Comparison of ENCODE assay signal across 5 fruit fly cellular contexts in the genomic region with DNA sequence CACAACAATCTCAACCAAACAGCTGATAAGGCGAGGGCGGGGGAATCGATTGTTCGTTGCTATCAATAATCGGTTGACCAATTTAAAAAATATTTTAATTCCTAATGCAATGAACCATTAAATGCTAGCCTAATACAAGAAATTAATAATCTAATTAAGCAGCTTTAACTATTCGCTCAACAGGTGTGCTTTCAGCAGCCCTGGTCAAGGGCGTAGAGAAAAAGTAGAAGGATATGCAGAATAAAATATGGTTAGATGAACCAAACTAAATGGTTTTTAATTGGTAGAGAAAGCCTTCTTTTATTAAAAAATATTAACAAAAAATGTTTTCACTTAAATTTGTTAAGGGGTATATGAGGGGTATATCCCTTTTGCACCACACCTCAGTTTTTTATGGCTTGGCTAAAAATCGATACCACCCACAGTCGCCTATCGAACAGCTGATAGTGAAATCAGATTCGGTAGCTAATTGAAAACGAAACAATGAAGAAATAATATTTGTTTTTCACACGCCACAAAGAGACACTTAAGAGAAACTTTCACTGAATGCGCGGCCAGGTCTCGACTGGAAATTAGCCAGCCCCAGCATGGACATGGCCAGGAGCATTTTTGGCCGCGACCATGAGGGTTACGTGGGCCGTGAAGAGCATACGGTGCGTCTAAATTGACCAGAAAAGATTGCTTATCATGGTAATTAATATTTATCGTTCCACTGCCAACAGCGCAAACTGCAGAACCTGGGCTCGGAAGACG.
A peak's percentile ranks its signal among the peaks of the same experiment; 100 is the strongest.
TF ChIP-seq lines count a peak whose summit lies in the region.

Gene SIDL (minus strand): TSS at position 51 of the 753 bp plus-strand sequence.
Gene CG12241 (plus strand): TSS at position 433 of the 753 bp plus-strand sequence.

TF ChIP-seq in whole organism, adult, 20 proteins besides CTCF, POLR2A, EP300 and RAD21 (continued from another document):
- TF ChIP-seq ovo (GFP tag; optimal IDR thresholded peaks at IDR 0.05; lab: Kevin White, UChicago) = no peak
- peak; percentile 54 for TF ChIP-seq tj (GFP tag; optimal IDR thresholded peaks at IDR 0.05; lab: Kevin White, UChicago)
- TF ChIP-seq Crg-1 (GFP tag; optimal IDR thresholded peaks at IDR 0.05; lab: Kevin White, UChicago) = peak; percentile 53
- peak; percentile 83 for TF ChIP-seq CG1620 (GFP tag; optimal IDR thresholded peaks at IDR 0.05; lab: Kevin White, UChicago)

TF ChIP-seq in whole organism, embryonic, 481 proteins besides CTCF, POLR2A, EP300 and RAD21 (continued from another document and continues in another):
- TF ChIP-seq CG10366 (GFP tag; IDR thresholded peaks at IDR 0.05; lab: Robert Waterston, UW) (peak; percentile 24; the same call in 1 of the 2 replicates), Eip74EF (GFP tag; optimal IDR thresholded peaks at IDR 0.05; lab: Kevin White, UChicago) (no peak), CG10462 (GFP tag; optimal IDR thresholded peaks at IDR 0.05; lab: Kevin White, UChicago) (peak; percentile 17), Sox102F (GFP tag; optimal IDR thresholded peaks at IDR 0.05; lab: Kevin White, UChicago) (no peak), MESR4 (GFP tag; optimal IDR thresholded peaks at IDR 0.05; lab: Kevin White, UChicago) (peak; percentile 66), sim (GFP tag; IDR thresholded peaks at IDR 0.05; lab: Robert Waterston, UW) (peak; percentile 71), gce (GFP tag; IDR thresholded peaks at IDR 0.05; lab: Robert Waterston, UW) (peak; percentile 82), CG18619 (GFP tag; optimal IDR thresholded peaks at IDR 0.05; lab: Kevin White, UChicago) (peak; percentile 39), CG31388 (GFP tag; optimal IDR thresholded peaks at IDR 0.05; lab: Kevin White, UChicago) (peak; percentile 62), ranshi (GFP tag; IDR thresholded peaks at IDR 0.05; lab: Robert Waterston, UW) (peak; percentile 96), CG18011 (GFP tag; optimal IDR thresholded peaks at IDR 0.05; lab: Kevin White, UChicago) (peak; percentile 50), dpn (GFP tag; optimal IDR thresholded peaks at IDR 0.05; lab: Kevin White, UChicago) (peak; percentile 73 to 87), CG30431 (GFP tag; optimal IDR thresholded peaks at IDR 0.05; lab: Kevin White, UChicago) (no peak), trh (GFP tag; optimal IDR thresholded peaks at IDR 0.05; lab: Kevin White, UChicago) (peak; percentile 66), CG17361 (GFP tag; IDR thresholded peaks at IDR 0.05; lab: Robert Waterston, UW) (peak; percentile 93), CG14667 (GFP tag; IDR thresholded peaks at IDR 0.05; lab: Robert Waterston, UW) (peak; percentile 94), Dek (tag; optimal IDR thresholded peaks at IDR 0.05; lab: Kevin White, UChicago) (peak; percentile 79), crol (GFP tag; IDR thresholded peaks at IDR 0.05; lab: Robert Waterston, UW) (peak; percentile 31; the same call in 1 of the 2 replicates), jigr1 (GFP tag; IDR thresholded peaks at IDR 0.05; lab: Robert Waterston, UW) (peak; percentile 88), CG10267 (tag; optimal IDR thresholded peaks at IDR 0.05; lab: Kevin White, UChicago) (peak; percentile 80), CG5180 (GFP tag; optimal IDR thresholded peaks at IDR 0.05; lab: Kevin White, UChicago) (no peak), BtbVII (GFP tag; optimal IDR thresholded peaks at IDR 0.05; lab: Kevin White, UChicago) (peak; percentile 82), CG33557 (GFP tag; optimal IDR thresholded peaks at IDR 0.05; lab: Kevin White, UChicago) (peak; percentile 4), Dll (GFP tag; IDR thresholded peaks at IDR 0.05; lab: Robert Waterston, UW; ENCODE audit: partially characterized antibody) (0 out of 4 replicates have a peak, but pooled peaks have one; percentile 41), CG10321 (GFP tag; IDR thresholded peaks at IDR 0.05; lab: Robert Waterston, UW) (no peak), CG32772 (GFP tag; IDR thresholded peaks at IDR 0.05; lab: Robert Waterston, UW) (peak; percentile 92), amos (GFP tag; IDR thresholded peaks at IDR 0.05; lab: Robert Waterston, UW; ENCODE audit: partially characterized antibody) (no peak), da (GFP tag; optimal IDR thresholded peaks at IDR 0.05; lab: Kevin White, UChicago) (no peak)

TF ChIP-seq in whole organism, prepupa, 60 proteins besides CTCF, POLR2A, EP300 and RAD21 (continued from another document and continues in another):
- peak; percentile 97 for TF ChIP-seq Gug (GFP tag; IDR thresholded peaks at IDR 0.05; lab: Robert Waterston, UW)
- TF ChIP-seq CG3032 (tag; optimal IDR thresholded peaks at IDR 0.05; lab: Kevin White, UChicago) = peak; percentile 96
- no peak for TF ChIP-seq net (GFP tag; optimal IDR thresholded peaks at IDR 0.05; lab: Kevin White, UChicago)
- peak; percentile 88 for TF ChIP-seq dsx (GFP tag; optimal IDR thresholded peaks at IDR 0.05; lab: Kevin White, UChicago; ENCODE audit: poor library complexity, severe bottlenecking)
- no peak for TF ChIP-seq Hr38 (GFP tag; optimal IDR thresholded peaks at IDR 0.05; lab: Kevin White, UChicago)
- peak; percentile 75 for TF ChIP-seq dac (GFP tag; optimal IDR thresholded peaks at IDR 0.05; lab: Kevin White, UChicago)
- peak; percentile 96 for TF ChIP-seq topi (GFP tag; optimal IDR thresholded peaks at IDR 0.05; lab: Kevin White, UChicago)
- TF ChIP-seq Sox14 (GFP tag; optimal IDR thresholded peaks at IDR 0.05; lab: Kevin White, UChicago) = peak; percentile 78
- TF ChIP-seq svp (GFP tag; lab: Kevin White, UChicago) = no peak
- peak; percentile 86 for TF ChIP-seq CG7368 (GFP tag; optimal IDR thresholded peaks at IDR 0.05; lab: Kevin White, UChicago)
- peak; percentile 92 for TF ChIP-seq lz (GFP tag; optimal IDR thresholded peaks at IDR 0.05; lab: Kevin White, UChicago)
- no peak for TF ChIP-seq CG6276 (GFP tag; optimal IDR thresholded peaks at IDR 0.05; lab: Kevin White, UChicago)
- TF ChIP-seq Blimp-1 (GFP tag; optimal IDR thresholded peaks at IDR 0.05; lab: Kevin White, UChicago) = peak; percentile 85
- no peak for TF ChIP-seq pdm3 (GFP tag; optimal IDR thresholded peaks at IDR 0.05; lab: Kevin White, UChicago)
- no peak for TF ChIP-seq Smox (GFP tag; optimal IDR thresholded peaks at IDR 0.05; lab: Kevin White, UChicago)
- peak; percentile 87 for TF ChIP-seq Eip93F (GFP tag; optimal IDR thresholded peaks at IDR 0.05; lab: Kevin White, UChicago)
- no peak for TF ChIP-seq CG6808 (GFP tag; optimal IDR thresholded peaks at IDR 0.05; lab: Kevin White, UChicago)
- TF ChIP-seq vri (GFP tag; optimal IDR thresholded peaks at IDR 0.05; lab: Kevin White, UChicago) = no peak
- TF ChIP-seq CG31627 (GFP tag; optimal IDR thresholded peaks at IDR 0.05; lab: Kevin White, UChicago) = peak; percentile 69
- no peak for TF ChIP-seq Eip75B (GFP tag; optimal IDR thresholded peaks at IDR 0.05; lab: Kevin White, UChicago)
- peak; percentile 99 for TF ChIP-seq eg (GFP tag; IDR thresholded peaks at IDR 0.05; lab: Robert Waterston, UW)
- TF ChIP-seq CG8632 (GFP tag; optimal IDR thresholded peaks at IDR 0.05; lab: Kevin White, UChicago) = no peak
- TF ChIP-seq CG11294 (GFP tag; IDR thresholded peaks at IDR 0.05; lab: Robert Waterston, UW) = peak; percentile 97
- TF ChIP-seq Eip78C (GFP tag; lab: Kevin White, UChicago) = peak; percentile 99
- TF ChIP-seq CG10631 (GFP tag; optimal IDR thresholded peaks at IDR 0.05; lab: Kevin White, UChicago) = peak; percentile 89
- no peak for TF ChIP-seq CG8319 (GFP tag; optimal IDR thresholded peaks at IDR 0.05; lab: Kevin White, UChicago)
- TF ChIP-seq CG11902 (GFP tag; optimal IDR thresholded peaks at IDR 0.05; lab: Kevin White, UChicago) = peak; percentile 94
- no peak for TF ChIP-seq CG9139 (GFP tag; optimal IDR thresholded peaks at IDR 0.05; lab: Kevin White, UChicago)
- no peak for TF ChIP-seq salr (GFP tag; optimal IDR thresholded peaks at IDR 0.05; lab: Kevin White, UChicago)
- no peak for TF ChIP-seq OdsH (GFP tag; optimal IDR thresholded peaks at IDR 0.05; lab: Kevin White, UChicago)
- peak; percentile 61 for TF ChIP-seq CG6854 (GFP tag; optimal IDR thresholded peaks at IDR 0.05; lab: Kevin White, UChicago)
- no peak for TF ChIP-seq CG1621 (tag; optimal IDR thresholded peaks at IDR 0.05; lab: Kevin White, UChicago)

TF ChIP-seq in whole organism, pupa, 21 proteins besides CTCF, POLR2A, EP300 and RAD21 (continued from another document):
- TF ChIP-seq rn (GFP tag; IDR thresholded peaks at IDR 0.05; lab: Robert Waterston, UW) (peak; percentile 98), CG8301 (tag; optimal IDR thresholded peaks at IDR 0.05; lab: Kevin White, UChicago) (peak; percentile 90)

TF ChIP-seq in whole organism, wandering third instar larva, 38 proteins besides CTCF, POLR2A, EP300 and RAD21 (continued from another document):
- TF ChIP-seq N (GFP tag; optimal IDR thresholded peaks at IDR 0.05; lab: Kevin White, UChicago) (no peak), Sp1 (GFP tag; optimal IDR thresholded peaks at IDR 0.05; lab: Kevin White, UChicago) (peak; percentile 75), tai (GFP tag; optimal IDR thresholded peaks at IDR 0.05; lab: Kevin White, UChicago) (no peak), Abd-B (GFP tag; optimal IDR thresholded peaks at IDR 0.05; lab: Kevin White, UChicago) (no peak), CG9705 (GFP tag; optimal IDR thresholded peaks at IDR 0.05; lab: Kevin White, UChicago) (peak; percentile 72), rgr (GFP tag; optimal IDR thresholded peaks at IDR 0.05; lab: Kevin White, UChicago) (peak; percentile 71), sv (GFP tag; optimal IDR thresholded peaks at IDR 0.05; lab: Kevin White, UChicago) (peak; percentile 63), CG32264 (GFP tag; optimal IDR thresholded peaks at IDR 0.05; lab: Kevin White, UChicago) (peak; percentile 83), CrebA (GFP tag; optimal IDR thresholded peaks at IDR 0.05; lab: Kevin White, UChicago; ENCODE audit: borderline replicate concordance) (no peak), br (GFP tag; optimal IDR thresholded peaks at IDR 0.05; lab: Kevin White, UChicago) (no peak), Rel (GFP tag; optimal IDR thresholded peaks at IDR 0.05; lab: Kevin White, UChicago) (no peak), Rel (tag; optimal IDR thresholded peaks at IDR 0.05; lab: Kevin White, UChicago) (peak; percentile 74), brk (GFP tag; optimal IDR thresholded peaks at IDR 0.05; lab: Kevin White, UChicago) (no peak), woc (GFP tag; optimal IDR thresholded peaks at IDR 0.05; lab: Kevin White, UChicago) (no peak), Dfd (GFP tag; optimal IDR thresholded peaks at IDR 0.05; lab: Kevin White, UChicago) (no peak)
TF ChIP-seq in whole organism, wandering third instar larva: peak in this region for 14.
